Fruit fly (Drosophila melanogaster): ENCODE results near the gene CG9175.
A peak's percentile ranks its signal among the peaks of the same experiment; 100 is the strongest.

Gene CG9175

dm6 chr2L:6092300-6092699 is 6.5 kb downstream of the CG9175 start (continued):
- TF ChIP-seq CG18262 (tag; optimal IDR thresholded peaks at IDR 0.05) (no peak), seq (GFP tag; IDR thresholded peaks at IDR 0.05) (peak; percentile 65; the same call in 1 of the 2 replicates), fd3F (GFP tag; optimal IDR thresholded peaks at IDR 0.05) (no peak), CG14050 (GFP tag; IDR thresholded peaks at IDR 0.05) (no peak), B-H1 (GFP tag; IDR thresholded peaks at IDR 0.05) (no peak; the same call in 2 of the 3 replicates), CG10274 (GFP tag; optimal IDR thresholded peaks at IDR 0.05) (no peak), CG9727 (GFP tag; optimal IDR thresholded peaks at IDR 0.05) (no peak), MTF-1 (GFP tag; optimal IDR thresholded peaks at IDR 0.05; ENCODE audit: borderline replicate concordance) (no peak), sd (tag; optimal IDR thresholded peaks at IDR 0.05) (no peak), CG4424 (GFP tag; optimal IDR thresholded peaks at IDR 0.05) (no peak), Doc2 (GFP tag; IDR thresholded peaks at IDR 0.05) (no peak), CG10431 (GFP tag; optimal IDR thresholded peaks at IDR 0.05) (peak; percentile 34), CG17359 (tag; optimal IDR thresholded peaks at IDR 0.05) (peak; percentile 34), zen2 (GFP tag; IDR thresholded peaks at IDR 0.05; ENCODE audit: partially characterized antibody) (no peak), chm (GFP tag; IDR thresholded peaks at IDR 0.05) (peak; percentile 57), Atf-2 (GFP tag; optimal IDR thresholded peaks at IDR 0.05) (no peak), gce (GFP tag; IDR thresholded peaks at IDR 0.05) (0 out of 3 replicates have a peak, but pooled peaks have one; percentile 40), Camta (GFP tag; optimal IDR thresholded peaks at IDR 0.05) (no peak), fd96Cb (tag; optimal IDR thresholded peaks at IDR 0.05) (no peak), CG1792 (GFP tag; optimal IDR thresholded peaks at IDR 0.05) (no peak), twi (tag; optimal IDR thresholded peaks at IDR 0.05) (no peak), Usf (GFP tag; optimal IDR thresholded peaks at IDR 0.05) (no peak), D (optimal IDR thresholded peaks at IDR 0.05) (no peak), D (GFP tag; optimal IDR thresholded peaks at IDR 0.05) (no peak), Xbp1 (GFP tag; optimal IDR thresholded peaks at IDR 0.05) (no peak), CG15514 (GFP tag; optimal IDR thresholded peaks at IDR 0.05) (no peak), MESR4 (GFP tag; optimal IDR thresholded peaks at IDR 0.05) (no peak), Dref (GFP tag; IDR thresholded peaks at IDR 0.05) (no peak), onecut (GFP tag; IDR thresholded peaks at IDR 0.05) (peak; percentile 32; the same call in 1 of the 2 replicates), fd102C (GFP tag; optimal IDR thresholded peaks at IDR 0.05) (no peak), sens (GFP tag) (no peak), crc (GFP tag; optimal IDR thresholded peaks at IDR 0.05) (no peak), CG11456 (GFP tag; IDR thresholded peaks at IDR 0.05) (no peak), CG31441 (GFP tag; IDR thresholded peaks at IDR 0.05) (no peak), CG6689 (GFP tag; IDR thresholded peaks at IDR 0.05) (no peak), chn (GFP tag; optimal IDR thresholded peaks at IDR 0.05) (no peak), CG15601 (tag; optimal IDR thresholded peaks at IDR 0.05) (no peak), Fer1 (GFP tag; optimal IDR thresholded peaks at IDR 0.05) (peak; percentile 42), Eip74EF (GFP tag; optimal IDR thresholded peaks at IDR 0.05) (no peak), ci (GFP tag; IDR thresholded peaks at IDR 0.05) (peak; percentile 36; the same call in 1 of the 3 replicates), CG15011 (GFP tag; optimal IDR thresholded peaks at IDR 0.05) (no peak), Dp (GFP tag; optimal IDR thresholded peaks at IDR 0.05) (no peak), CG15696 (tag; optimal IDR thresholded peaks at IDR 0.05) (no peak), CG13296 (GFP tag; optimal IDR thresholded peaks at IDR 0.05) (peak; percentile 33), hbn (GFP tag; IDR thresholded peaks at IDR 0.05; ENCODE audit: partially characterized antibody) (no peak), scrt (GFP tag; optimal IDR thresholded peaks at IDR 0.05) (peak; percentile 23), Myb (GFP tag; optimal IDR thresholded peaks at IDR 0.05) (no peak), sqz (GFP tag; optimal IDR thresholded peaks at IDR 0.05) (peak; percentile 93), crol (GFP tag; IDR thresholded peaks at IDR 0.05) (peak; percentile 31; the same call in 1 of the 2 replicates), pan (optimal IDR thresholded peaks at IDR 0.05) (no peak), pan (GFP tag; optimal IDR thresholded peaks at IDR 0.05 in 1 of 2, IDR thresholded peaks at IDR 0.05 in 1 of 2) (no peak), CG33213 (GFP tag; optimal IDR thresholded peaks at IDR 0.05) (no peak)
